Worm (Caenorhabditis elegans): Measurements from ENCODE around the gene T10B5.7.

DNA sequence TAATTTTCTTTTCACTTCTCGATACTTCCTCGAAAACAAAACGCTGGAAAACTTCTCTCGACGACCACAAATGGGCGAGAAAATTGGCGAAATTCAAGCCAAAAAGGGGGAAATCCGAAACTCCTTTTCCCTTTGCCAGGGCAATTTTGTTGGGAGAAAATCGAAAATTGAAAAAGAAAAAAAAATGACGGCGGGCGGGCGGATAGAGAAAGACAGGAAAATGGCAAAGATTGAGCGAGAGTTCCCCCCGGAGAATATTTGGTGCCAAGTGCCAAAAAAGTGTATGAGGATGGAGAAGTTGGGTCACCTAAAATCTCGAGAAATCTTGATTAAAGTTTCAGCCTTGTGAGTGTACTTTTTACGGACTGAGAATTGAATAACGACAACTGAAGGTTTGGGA is 42.3 kb downstream of the T10B5.7 start:
- TF ChIP-seq tag-97 (GFP tag; IDR thresholded peaks at IDR 0.05) (no peak), zag-1 (tag; optimal IDR thresholded peaks at IDR 0.05) (no peak), spr-3 (GFP tag; optimal IDR thresholded peaks at IDR 0.05) (no peak), fos-1 (tag; optimal IDR thresholded peaks at IDR 0.05) (no peak), cey-2 (tag; optimal IDR thresholded peaks at IDR 0.05; ENCODE audit: borderline replicate concordance, insufficient read depth) (no peak), tra-1 (GFP tag; IDR thresholded peaks at IDR 0.05) (no peak), rbr-2 (tag; optimal IDR thresholded peaks at IDR 0.05) (no peak), lin-13 (GFP tag; optimal IDR thresholded peaks at IDR 0.05) (no peak), ama-1 (optimal IDR thresholded peaks at IDR 0.05) (no peak), mdl-1 (tag; optimal IDR thresholded peaks at IDR 0.05) (no peak), nhr-10 (tag; optimal IDR thresholded peaks at IDR 0.05) (no peak)
